Fruit fly (Drosophila melanogaster) whole organism, embryonic: ENCODE data around the gene Cyp312a1.

ENCODE experiments used
- Ssrp ChIP-seq: fragments of 200-800 bp; sonication (Bioruptor generic); optimal IDR thresholded peaks from 2 replicates; lab custom pipeline; 2018; ENCODE audit warnings: missing biosample characterization, mild to moderate bottlenecking, missing genetic modification characterization, moderate library complexity
- en ChIP-seq: fragments of 200-800 bp; sonication (Bioruptor generic); optimal IDR thresholded peaks from 2 replicates; lab custom pipeline; 2016; ENCODE audit warnings: missing biosample characterization, missing genetic modification characterization
- gcm2 ChIP-seq: fragments of 200-800 bp; sonication (Bioruptor generic); optimal IDR thresholded peaks from 2 replicates; lab custom pipeline; 2016; ENCODE audit warnings: missing biosample characterization, missing genetic modification characterization
- tgo ChIP-seq: fragments of 200-800 bp; sonication (Bioruptor generic); IDR thresholded peaks from 3 replicates; pipeline ENCODE4 v1.3.6; 2022; ENCODE audit warnings: missing biosample characterization, missing genetic modification characterization
- tin ChIP-seq: fragments of 200-800 bp; sonication (Bioruptor generic); optimal IDR thresholded peaks from 3 replicates; lab custom pipeline; 2016; ENCODE audit warnings: missing biosample characterization, missing genetic modification characterization
- ttk ChIP-seq: fragments of 200-800 bp; sonication (Bioruptor generic); IDR thresholded peaks from 2 replicates; pipeline ENCODE4 v2.1.2; 2022; ENCODE audit warnings: missing biosample characterization, missing genetic modification characterization

DNA sequence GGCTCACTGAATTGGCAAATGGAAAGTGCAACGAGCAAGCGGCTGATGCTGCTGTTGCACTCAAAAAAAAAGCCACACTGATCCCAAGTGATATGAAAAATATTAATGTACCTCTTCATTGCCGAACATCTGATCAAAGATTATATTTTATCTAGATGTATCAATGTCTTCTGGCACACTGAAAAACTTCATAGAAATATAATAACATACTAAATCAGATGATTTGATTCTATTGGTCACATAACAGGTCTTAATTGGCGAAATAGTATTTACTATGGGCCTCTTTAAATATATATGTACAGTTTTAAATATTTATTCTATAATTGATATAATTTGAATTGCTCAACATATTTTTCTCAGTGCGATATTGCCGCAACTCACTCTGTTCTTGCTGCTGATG lies 35.8 kb downstream of the Cyp312a1 start:
- no peak for TF ChIP-seq gcm2 (GFP tag; lab: Kevin White, UChicago)
- no peak for TF ChIP-seq ttk (GFP tag; lab: Robert Waterston, UW)
- TF ChIP-seq tin (GFP tag; lab: Kevin White, UChicago), result no peak
- no peak for TF ChIP-seq tgo (GFP tag; lab: Robert Waterston, UW)
- no peak for TF ChIP-seq Ssrp (tag; lab: Kevin White, UChicago)
- TF ChIP-seq en (GFP tag; lab: Kevin White, UChicago), result no peak
